Fruit fly (Drosophila melanogaster) whole organism, embryonic: ENCODE results near the gene mts.

Source experiments
- ATbp ChIP-seq: fragments of 200-800 bp; sonication (Bioruptor generic); optimal IDR thresholded peaks from 2 replicates; lab custom pipeline; 2017; ENCODE audit warnings: missing biosample characterization, mild to moderate bottlenecking, missing genetic modification characterization, missing genetic modification reagents
- Bgb ChIP-seq: fragments of 200-800 bp; sonication (Bioruptor generic); IDR thresholded peaks from 2 replicates; pipeline ENCODE4 v1.3.6; 2022; ENCODE audit warnings: missing biosample characterization, missing genetic modification characterization; ENCODE audit not compliant: partially characterized antibody
- CG10267 ChIP-seq: fragments of 200-800 bp; sonication (Bioruptor generic); optimal IDR thresholded peaks from 2 replicates; lab custom pipeline; 2018; ENCODE audit warnings: missing biosample characterization, mild to moderate bottlenecking, missing genetic modification characterization, moderate library complexity
- CG10979 ChIP-seq: fragments of 200-800 bp; sonication (Bioruptor generic); optimal IDR thresholded peaks from 2 replicates; lab custom pipeline; 2018; ENCODE audit warnings: missing biosample characterization, mild to moderate bottlenecking, missing genetic modification characterization, moderate library complexity
- CG11093 ChIP-seq: fragments of 200-800 bp; sonication (Bioruptor generic); IDR thresholded peaks from 3 replicates; pipeline ENCODE4 v1.3.6; 2022; ENCODE audit warnings: missing biosample characterization, missing genetic modification characterization
- CG12071 ChIP-seq: fragments of 200-800 bp; sonication (Bioruptor generic); optimal IDR thresholded peaks from 3 replicates; lab custom pipeline; 2018; ENCODE audit warnings: missing biosample characterization, mild to moderate bottlenecking, missing genetic modification characterization
- CG12236 ChIP-seq: fragments of 200-800 bp; sonication (Bioruptor generic); optimal IDR thresholded peaks from 2 replicates; lab custom pipeline; 2016; ENCODE audit warnings: missing biosample characterization, missing genetic modification characterization
- CG13296 ChIP-seq: fragments of 200-800 bp; sonication (Bioruptor generic); optimal IDR thresholded peaks from 3 replicates; lab custom pipeline; 2018; ENCODE audit warnings: missing biosample characterization, mild to moderate bottlenecking, missing genetic modification characterization
- CG14050 ChIP-seq: fragments of 200-800 bp; sonication (Bioruptor generic); IDR thresholded peaks from 3 replicates; pipeline ENCODE4 v1.3.6; 2022; ENCODE audit warnings: missing biosample characterization, missing genetic modification characterization
- CG15696 ChIP-seq: fragments of 200-800 bp; sonication (Bioruptor generic); optimal IDR thresholded peaks from 2 replicates; lab custom pipeline; 2019; ENCODE audit warnings: missing biosample characterization, mild to moderate bottlenecking, missing genetic modification characterization, moderate library complexity
- CG1647 ChIP-seq: fragments of 200-800 bp; sonication (Bioruptor generic); optimal IDR thresholded peaks from 3 replicates; lab custom pipeline; 2016; ENCODE audit warnings: missing biosample characterization, missing genetic modification characterization
- CG17568 ChIP-seq: fragments of 200-800 bp; sonication (Bioruptor generic); optimal IDR thresholded peaks from 2 replicates; lab custom pipeline; 2018; ENCODE audit warnings: missing biosample characterization, mild to moderate bottlenecking, missing genetic modification characterization, moderate library complexity
- CG17912 ChIP-seq: fragments of 200-800 bp; sonication (Bioruptor generic); optimal IDR thresholded peaks from 2 replicates; lab custom pipeline; 2018; ENCODE audit warnings: missing biosample characterization, mild to moderate bottlenecking, missing genetic modification characterization
- CG31388 ChIP-seq: fragments of 200-800 bp; sonication (Bioruptor generic); optimal IDR thresholded peaks from 2 replicates; lab custom pipeline; 2016; ENCODE audit warnings: missing biosample characterization, missing genetic modification characterization
- CG3163 ChIP-seq: fragments of 200-800 bp; sonication (Bioruptor generic); optimal IDR thresholded peaks from 3 replicates; lab custom pipeline; 2016; ENCODE audit warnings: missing biosample characterization, missing genetic modification characterization
- CG32532 ChIP-seq: fragments of 200-800 bp; sonication (Bioruptor generic); IDR thresholded peaks from 2 replicates; pipeline ENCODE4 v1.3.6; 2022; ENCODE audit warnings: missing biosample characterization, missing genetic modification characterization
- CG34422 ChIP-seq: fragments of 200-800 bp; sonication (Bioruptor generic); IDR thresholded peaks from 3 replicates; pipeline ENCODE4 v1.3.6; 2022; ENCODE audit warnings: missing biosample characterization, missing genetic modification characterization
- CG3838 ChIP-seq: fragments of 200-800 bp; sonication (Bioruptor generic); optimal IDR thresholded peaks from 3 replicates; lab custom pipeline; 2016; ENCODE audit warnings: missing biosample characterization, missing genetic modification characterization
- CG3995 ChIP-seq: fragments of 200-800 bp; sonication (Bioruptor generic); optimal IDR thresholded peaks from 3 replicates; lab custom pipeline; 2016; ENCODE audit warnings: missing biosample characterization, missing genetic modification characterization
- CG4404 ChIP-seq: fragments of 200-800 bp; sonication (Bioruptor generic); IDR thresholded peaks from 2 replicates; pipeline ENCODE4 v1.3.6; 2022; ENCODE audit warnings: missing biosample characterization, missing genetic modification characterization
- CG4730 ChIP-seq: fragments of 200-800 bp; sonication (Bioruptor generic); IDR thresholded peaks from 2 replicates; pipeline ENCODE4 v1.3.6; 2022; ENCODE audit warnings: missing biosample characterization, missing genetic modification characterization
- CG6175 ChIP-seq: fragments of 200-800 bp; sonication (Bioruptor generic); IDR thresholded peaks from 3 replicates; pipeline ENCODE4 v1.3.6; 2022; ENCODE audit warnings: missing biosample characterization, missing genetic modification characterization
- CG6813 ChIP-seq: fragments of 200-800 bp; sonication (Bioruptor generic); optimal IDR thresholded peaks from 2 replicates; lab custom pipeline; 2017; ENCODE audit warnings: missing biosample characterization, missing genetic modification characterization, mild to moderate bottlenecking, moderate library complexity, missing genetic modification reagents
- CG7271 ChIP-seq: fragments of 200-800 bp; sonication (Bioruptor generic); optimal IDR thresholded peaks from 2 replicates; lab custom pipeline; 2018; ENCODE audit warnings: missing biosample characterization, mild to moderate bottlenecking, missing genetic modification characterization, moderate library complexity
- CG7987 ChIP-seq: fragments of 200-800 bp; sonication (Bioruptor generic); optimal IDR thresholded peaks from 2 replicates; lab custom pipeline; 2018; ENCODE audit warnings: missing biosample characterization, mild to moderate bottlenecking, missing genetic modification characterization, moderate library complexity
- CG8944 ChIP-seq: fragments of 200-800 bp; sonication (Bioruptor generic); optimal IDR thresholded peaks from 3 replicates; lab custom pipeline; 2016; ENCODE audit warnings: missing biosample characterization, missing genetic modification characterization
- Doc2 ChIP-seq: fragments of 200-800 bp; sonication (Bioruptor generic); IDR thresholded peaks from 2 replicates; pipeline ENCODE4 v1.3.6; 2022; ENCODE audit warnings: missing biosample characterization, missing genetic modification characterization
- E2f2 ChIP-seq: fragments of 200-800 bp; sonication (Bioruptor generic); IDR thresholded peaks from 2 replicates; pipeline ENCODE4 v1.3.6; 2022; ENCODE audit warnings: missing biosample characterization, missing genetic modification characterization
- Fer2 ChIP-seq: fragments of 200-800 bp; sonication (Bioruptor generic); optimal IDR thresholded peaks from 2 replicates; lab custom pipeline; 2018; ENCODE audit warnings: missing biosample characterization, mild to moderate bottlenecking, missing genetic modification characterization, moderate library complexity
- H2.0 ChIP-seq: fragments of 200-800 bp; sonication (Bioruptor generic); IDR thresholded peaks from 2 replicates; pipeline ENCODE4 v1.3.6; 2022; ENCODE audit warnings: missing biosample characterization, missing genetic modification characterization
- HLH54F ChIP-seq: fragments of 200-800 bp; sonication (Bioruptor generic); optimal IDR thresholded peaks from 3 replicates; lab custom pipeline; 2016; ENCODE audit warnings: missing biosample characterization, missing genetic modification characterization
- Hand ChIP-seq: fragments of 200-800 bp; sonication (Bioruptor generic); optimal IDR thresholded peaks from 2 replicates; lab custom pipeline; 2017; ENCODE audit warnings: mild to moderate bottlenecking, missing biosample characterization, missing genetic modification reagents, missing genetic modification characterization
- NK7.1 ChIP-seq: fragments of 200-800 bp; sonication (Bioruptor generic); optimal IDR thresholded peaks from 3 replicates; lab custom pipeline; 2016; ENCODE audit warnings: missing biosample characterization, missing genetic modification characterization
- Oaz ChIP-seq: fragments of 200-800 bp; sonication (Bioruptor generic); IDR thresholded peaks from 2 replicates; pipeline ENCODE4 v1.3.6; 2022; ENCODE audit warnings: missing biosample characterization, missing genetic modification characterization
- Sin3A ChIP-seq: fragments of >200 bp; optimal IDR thresholded peaks from 2 replicates; lab custom pipeline; 2018
- bab2 ChIP-seq: fragments of 200-800 bp; sonication (Bioruptor generic); optimal IDR thresholded peaks from 2 replicates; lab custom pipeline; 2016; ENCODE audit warnings: missing biosample characterization, missing genetic modification characterization
- bowl ChIP-seq: fragments of 200-800 bp; sonication (Bioruptor generic); IDR thresholded peaks from 2 replicates; pipeline ENCODE4 v1.3.6; 2022; ENCODE audit warnings: missing biosample characterization, missing genetic modification characterization
- ci ChIP-seq: fragments of 200-800 bp; sonication (Bioruptor generic); IDR thresholded peaks from 3 replicates; pipeline ENCODE4 v1.3.6; 2022; ENCODE audit warnings: missing biosample characterization, missing genetic modification characterization
- fd96Cb ChIP-seq: fragments of 200-800 bp; sonication (Bioruptor generic); optimal IDR thresholded peaks from 2 replicates; lab custom pipeline; 2018; ENCODE audit warnings: missing biosample characterization, mild to moderate bottlenecking, missing genetic modification characterization, moderate library complexity
- grau ChIP-seq: fragments of 200-800 bp; optimal IDR thresholded peaks from 3 replicates; lab custom pipeline; 2019; ENCODE audit warnings: missing biosample characterization, mild to moderate bottlenecking, missing genetic modification characterization, moderate library complexity
- ham ChIP-seq: fragments of 200-800 bp; sonication (Bioruptor generic); IDR thresholded peaks from 2 replicates; pipeline ENCODE4 v1.3.6; 2022; ENCODE audit warnings: missing biosample characterization, missing genetic modification characterization
- hb ChIP-seq: fragments of 200-800 bp; sonication (Bioruptor generic); IDR thresholded peaks from 3 replicates; pipeline ENCODE4 v1.3.6; 2022; ENCODE audit warnings: missing biosample characterization, missing genetic modification characterization; ENCODE audit not compliant: partially characterized antibody
- otp ChIP-seq: fragments of 200-800 bp; sonication (Bioruptor generic); IDR thresholded peaks from 3 replicates; pipeline ENCODE4, ENCODE4 v1.3.6; 2022; ENCODE audit warnings: missing biosample characterization, missing genetic modification characterization
- p53 ChIP-seq: fragments of 200-800 bp; sonication (Bioruptor generic); optimal IDR thresholded peaks from 2 replicates; lab custom pipeline; 2016; ENCODE audit warnings: missing biosample characterization, missing genetic modification characterization
- pan ChIP-seq, 4 experiments: fragments of >200 bp in 3 of 4; fragments of 200-800 bp in 1 of 4; sonication (Bioruptor generic) in 1 of 4; optimal IDR thresholded peaks in 3 of 4; IDR thresholded peaks in 1 of 4; 2 replicates each; pipeline versions ENCODE4 v1.3.6 to Lab custom; 2017 to 2022; ENCODE audit warnings: missing biosample characterization in 2 of 4, missing genetic modification characterization in 2 of 4, mixed read lengths in 1 of 4
- pnt ChIP-seq: fragments of 200-800 bp; sonication (Bioruptor generic); optimal IDR thresholded peaks from 3 replicates; lab custom pipeline; 2016; ENCODE audit warnings: missing biosample characterization, missing genetic modification characterization
- rib ChIP-seq: fragments of 200-800 bp; sonication (Bioruptor generic); IDR thresholded peaks from 2 replicates; pipeline ENCODE4 v1.3.6; 2022; ENCODE audit warnings: missing biosample characterization, missing genetic modification characterization
- sd ChIP-seq: fragments of 200-800 bp; sonication (Bioruptor generic); optimal IDR thresholded peaks from 3 replicates; lab custom pipeline; 2018; ENCODE audit warnings: missing biosample characterization, mild to moderate bottlenecking, missing genetic modification characterization, moderate library complexity
- sim ChIP-seq: fragments of 200-800 bp; sonication (Bioruptor generic); IDR thresholded peaks from 2 replicates; pipeline ENCODE4 v1.3.6; 2022; ENCODE audit warnings: missing biosample characterization, missing genetic modification characterization
- unc-4 ChIP-seq: fragments of 200-800 bp; sonication (Bioruptor generic); IDR thresholded peaks from 2 replicates; pipeline ENCODE4 v1.3.6; 2022; ENCODE audit warnings: missing biosample characterization, missing genetic modification characterization; ENCODE audit not compliant: partially characterized antibody
- usp ChIP-seq: fragments of >200 bp; optimal IDR thresholded peaks from 2 replicates; lab custom pipeline; 2017; ENCODE audit warnings: missing biosample characterization, missing genetic modification characterization
- zen2 ChIP-seq: fragments of 200-800 bp; sonication (Bioruptor generic); IDR thresholded peaks from 3 replicates; pipeline ENCODE4 v1.3.6; 2022; ENCODE audit warnings: missing biosample characterization, missing genetic modification characterization; ENCODE audit not compliant: partially characterized antibody

Gene mts

dm6 chr2L:7828901-7829300, 1.5 kb downstream of the mts start (continued):
- TF ChIP-seq ATbp (peak; percentile 15), bowl (GFP tag; lab: Robert Waterston, UW) (no peak), CG1647 (GFP tag; lab: Kevin White, UChicago) (no peak), unc-4 (no peak), H2.0 (GFP tag; lab: Robert Waterston, UW) (no peak), CG6813 (GFP tag; lab: Kevin White, UChicago) (peak; percentile 61), ci (GFP tag; lab: Robert Waterston, UW) (peak; percentile 48; the same call in 1 of the 3 replicates), ham (GFP tag; lab: Robert Waterston, UW) (no peak), Doc2 (GFP tag; lab: Robert Waterston, UW) (no peak), bab2 (no peak), CG12071 (peak; percentile 37), Fer2 (tag; lab: Kevin White, UChicago) (no peak), CG4404 (no peak), CG17568 (GFP tag; lab: Kevin White, UChicago) (peak; percentile 20), sd (tag; lab: Kevin White, UChicago) (no peak), Bgb (no peak), CG3995 (GFP tag; lab: Kevin White, UChicago) (no peak), Sin3A (lab: Kevin White, UChicago) (no peak), fd96Cb (tag; lab: Kevin White, UChicago) (no peak), zen2 (no peak), CG3163 (GFP tag; lab: Kevin White, UChicago) (no peak), CG12236 (GFP tag; lab: Kevin White, UChicago) (no peak), Hand (GFP tag; lab: Kevin White, UChicago) (no peak), CG31388 (no peak), CG6175 (GFP tag; lab: Robert Waterston, UW) (no peak), CG7271 (tag; lab: Kevin White, UChicago) (no peak), CG17912 (GFP tag; lab: Kevin White, UChicago) (no peak), CG11093 (GFP tag; lab: Robert Waterston, UW) (no peak), HLH54F (GFP tag; lab: Kevin White, UChicago) (no peak), CG7987 (GFP tag; lab: Kevin White, UChicago) (peak; percentile 38), CG10979 (tag; lab: Kevin White, UChicago) (no peak), sim (no peak), pnt (GFP tag; lab: Kevin White, UChicago) (no peak), grau (no peak), CG3838 (GFP tag; lab: Kevin White, UChicago) (no peak), CG32532 (no peak; the same call in 1 of the 2 replicates), CG4730 (GFP tag; lab: Robert Waterston, UW) (no peak), otp (GFP tag; lab: Robert Waterston, UW) (no peak), usp (GFP tag; lab: Kevin White, UChicago) (no peak), CG8944 (no peak), CG34422 (GFP tag; lab: Robert Waterston, UW) (peak; percentile 19; the same call in 1 of the 3 replicates), pan (optimal IDR thresholded peaks at IDR 0.05; lab: Kevin White, UChicago) (no peak), pan (GFP tag; optimal IDR thresholded peaks at IDR 0.05 in 1 of 2, IDR thresholded peaks at IDR 0.05 in 1 of 2) (no peak), CG10267 (tag; lab: Kevin White, UChicago) (no peak), CG13296 (GFP tag; lab: Kevin White, UChicago) (peak; percentile 47), CG14050 (GFP tag; lab: Robert Waterston, UW) (no peak), p53 (no peak), rib (GFP tag; lab: Robert Waterston, UW) (0 out of 2 replicates have a peak, but pooled peaks have one; percentile 45), CG15696 (no peak), Oaz (no peak), hb (GFP tag; lab: Robert Waterston, UW) (no peak), E2f2 (no peak), NK7.1 (no peak)
